Worm (Caenorhabditis elegans) whole organism, L4/young adult: ENCODE measurements around the gene abf-6.

Experiments
- W03F9.2 ChIP-seq: fragments of 150-350 bp; optimal IDR thresholded peaks from 2 replicates; lab custom pipeline; 2014; ENCODE audit warnings: missing biosample characterization, missing genetic modification characterization
- dao-5 ChIP-seq: sonication (generic microtip); optimal IDR thresholded peaks from 2 replicates; lab custom pipeline; 2016; ENCODE audit warnings: missing genotype, missing genetic modification characterization, moderate library complexity, missing compliant biosample characterization
- him-1 ChIP-seq: sonication (generic microtip); optimal IDR thresholded peaks from 2 replicates; lab custom pipeline; 2016; ENCODE audit warnings: missing genotype, missing genetic modification reagents, missing genetic modification characterization, missing compliant biosample characterization

The abf-6 gene

DNA sequence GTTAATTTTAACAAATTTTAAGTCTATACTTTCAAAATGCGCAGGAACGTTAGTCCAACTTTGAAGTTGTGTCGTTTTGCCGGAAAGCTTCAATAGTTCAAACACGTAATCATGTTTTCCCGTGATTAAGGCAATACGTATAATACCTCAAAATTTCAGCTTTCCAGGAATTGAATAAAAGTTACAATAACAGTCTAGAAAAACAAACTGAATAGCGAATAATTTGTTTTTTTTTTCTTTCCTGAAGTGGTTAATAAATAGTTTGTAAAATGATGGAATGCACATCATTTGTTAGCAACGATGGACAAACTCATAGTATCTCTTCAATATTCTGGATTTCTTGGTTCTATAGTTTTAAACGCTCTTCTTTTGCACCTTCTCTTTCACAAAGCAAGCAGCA lies 3.9 kb upstream of the abf-6 start, which contains the start of gene str-123:
Gene str-123, plus strand, starts transcription at position 301 of the 400 bp plus-strand sequence.
- TF ChIP-seq dao-5 (tag; lab: Kevin White, UChicago) (no peak), W03F9.2 (tag; lab: Kevin White, UChicago) (no peak), him-1 (tag; lab: Kevin White, UChicago) (no peak)

DNA sequence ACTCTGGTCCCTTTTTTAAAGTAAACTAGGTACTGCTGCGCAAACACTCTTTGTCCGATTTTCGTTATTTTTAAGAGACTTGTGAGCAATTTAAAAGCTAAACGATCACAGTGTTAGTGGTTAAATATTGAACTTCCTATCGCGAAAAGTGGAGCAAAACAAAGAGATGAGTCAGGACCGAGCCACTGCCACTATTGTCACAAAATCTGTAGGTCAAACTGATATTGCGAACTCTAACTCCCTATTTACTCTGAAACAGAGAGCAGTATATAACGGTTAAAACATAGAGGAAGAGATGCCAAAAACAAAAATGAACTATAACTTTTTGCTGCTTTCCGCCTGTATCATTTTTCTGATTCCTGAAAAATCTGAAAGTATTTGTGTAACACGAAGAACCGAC lies 1.4 kb upstream of the abf-6 start, which contains the start of gene abf-5:
Gene abf-5, plus strand, starts transcription at position 301 of the 400 bp plus-strand sequence.
- no peak for TF ChIP-seq him-1 (tag; lab: Kevin White, UChicago)
- TF ChIP-seq W03F9.2 (tag; lab: Kevin White, UChicago): no peak
- no peak for TF ChIP-seq dao-5 (tag; lab: Kevin White, UChicago)

DNA sequence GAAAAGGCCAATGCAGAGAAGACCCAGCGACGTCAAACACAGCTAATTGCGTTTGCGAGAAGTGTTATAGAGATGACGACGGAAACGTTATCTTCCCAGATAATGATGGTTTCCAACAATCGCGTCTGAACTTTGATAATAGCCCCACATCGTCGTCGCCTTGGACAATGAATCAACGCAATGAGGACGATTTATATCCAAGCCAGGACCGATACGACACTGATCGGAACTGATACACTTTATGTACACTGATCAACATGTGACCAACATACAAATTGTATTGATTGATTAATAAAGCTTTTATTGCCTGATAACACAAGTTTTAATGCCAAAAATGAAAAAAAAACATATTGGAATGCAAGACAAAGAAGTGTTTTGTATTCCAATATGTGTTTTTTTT lies 843 bp upstream of the abf-6 start:
- no peak for TF ChIP-seq dao-5 (tag; lab: Kevin White, UChicago)
- TF ChIP-seq him-1 (tag; lab: Kevin White, UChicago): no peak
- TF ChIP-seq W03F9.2 (tag; lab: Kevin White, UChicago): no peak

DNA sequence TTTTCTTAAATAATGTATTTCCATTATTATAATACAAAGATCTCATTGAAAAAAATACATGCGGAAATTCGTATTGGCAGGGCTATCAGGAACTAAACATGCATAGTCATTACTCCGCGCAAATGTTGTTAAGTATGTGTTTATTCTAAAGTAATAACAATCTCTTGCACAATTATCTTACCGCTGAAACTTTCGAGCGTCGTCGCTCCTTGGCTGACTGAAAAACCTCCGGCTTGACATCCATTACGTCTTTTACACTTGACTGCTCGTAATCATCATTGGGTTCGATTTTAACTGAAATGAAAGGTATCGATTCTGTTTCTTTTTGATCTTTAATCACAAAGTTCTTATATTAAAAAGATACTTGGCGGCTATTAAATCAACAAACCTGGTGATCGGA lies 5.9 kb downstream of the abf-6 start:
- no peak for TF ChIP-seq W03F9.2 (tag; lab: Kevin White, UChicago)
- no peak for TF ChIP-seq him-1 (tag; lab: Kevin White, UChicago)
- TF ChIP-seq dao-5 (tag; lab: Kevin White, UChicago): no peak

DNA sequence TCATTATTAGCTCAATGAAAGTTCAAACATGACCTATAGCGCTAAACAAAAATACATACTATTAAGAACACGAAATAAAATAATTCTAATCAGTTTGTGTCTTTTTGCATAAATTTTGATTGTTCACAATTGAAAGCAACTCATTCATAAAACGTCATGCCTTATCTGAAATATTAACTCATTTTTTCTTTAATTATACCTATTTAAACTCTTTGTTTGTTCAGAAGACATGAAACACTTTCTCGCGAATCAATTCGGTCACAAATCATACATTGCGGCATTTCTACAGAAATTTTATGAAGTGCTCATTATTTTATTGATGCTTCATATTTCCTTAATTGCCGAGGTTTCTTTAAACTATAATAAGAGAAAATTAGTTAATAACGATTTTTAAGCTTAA lies 13.0 kb downstream of the abf-6 start:
- TF ChIP-seq dao-5 (tag; lab: Kevin White, UChicago) (no peak), him-1 (tag; lab: Kevin White, UChicago) (no peak), W03F9.2 (tag; lab: Kevin White, UChicago) (no peak)

DNA sequence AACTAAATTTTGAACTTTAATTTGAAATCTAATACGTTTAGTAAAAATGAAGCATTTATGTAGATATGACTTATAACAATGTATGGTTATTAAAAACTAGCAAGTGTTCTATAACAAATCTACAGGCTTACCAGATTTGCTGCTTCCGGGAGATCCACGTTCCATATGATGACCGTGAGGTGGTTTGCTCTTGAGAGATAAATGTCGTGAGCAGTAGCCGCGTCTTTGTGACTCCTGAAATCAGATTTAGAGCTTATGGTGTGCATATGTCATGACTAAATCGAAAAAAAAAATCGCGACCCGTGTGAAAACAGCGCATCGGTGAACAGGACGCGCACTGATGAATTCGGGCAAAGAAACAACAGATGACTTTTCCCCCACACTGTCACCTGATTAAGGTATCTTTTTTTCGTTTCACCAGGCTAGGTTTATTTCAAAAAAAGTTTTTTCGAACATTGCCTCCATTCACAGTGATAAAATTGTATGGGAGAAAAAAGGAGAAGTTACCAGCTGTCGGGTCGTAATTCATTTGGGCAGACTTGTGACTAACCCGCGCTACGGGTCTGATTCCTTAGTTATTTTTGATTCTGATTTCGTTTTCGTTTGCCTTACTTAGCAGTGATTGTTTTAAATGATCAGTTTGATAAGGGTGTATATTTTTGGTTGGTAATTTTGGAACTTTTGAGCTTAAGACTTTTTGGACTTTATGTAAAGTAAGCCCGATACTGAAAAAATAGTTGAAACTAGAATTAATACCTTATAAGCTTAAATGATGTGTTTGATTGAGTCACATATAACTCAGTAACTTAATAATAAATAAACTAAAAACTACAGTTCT lies 14.4 kb downstream of the abf-6 start, which contains the start of gene nhr-27:
Gene nhr-27, minus strand, starts transcription at position 234 of the 838 bp plus-strand sequence.
- no peak for TF ChIP-seq W03F9.2 (tag; lab: Kevin White, UChicago)
- TF ChIP-seq dao-5 (tag; lab: Kevin White, UChicago): no peak
- TF ChIP-seq him-1 (tag; lab: Kevin White, UChicago): no peak

DNA sequence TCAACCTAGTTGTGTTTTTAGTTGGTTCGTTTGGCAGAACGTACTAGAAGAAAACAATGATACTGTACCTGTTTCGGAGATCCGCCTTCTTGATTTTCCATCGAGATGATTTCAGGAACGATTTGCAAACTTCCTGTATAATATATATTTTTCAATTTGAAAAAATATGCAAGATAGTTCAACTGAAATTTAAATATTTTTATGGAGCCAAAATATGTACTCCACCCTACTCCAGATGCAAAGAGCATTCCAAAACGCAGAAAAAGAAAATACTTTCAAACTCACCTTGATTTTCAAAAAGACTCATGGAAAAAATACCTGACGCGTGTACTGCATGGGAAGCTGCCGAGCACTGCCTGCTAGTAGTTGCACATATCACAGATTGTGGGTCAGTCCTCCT lies 19.6 kb downstream of the abf-6 start, which contains the start of gene gei-3:
Gene gei-3, minus strand, starts transcription at position 101 of the 400 bp plus-strand sequence.
- no peak for TF ChIP-seq him-1 (tag; lab: Kevin White, UChicago)
- no peak for TF ChIP-seq dao-5 (tag; lab: Kevin White, UChicago)
- TF ChIP-seq W03F9.2 (tag; lab: Kevin White, UChicago): no peak

DNA sequence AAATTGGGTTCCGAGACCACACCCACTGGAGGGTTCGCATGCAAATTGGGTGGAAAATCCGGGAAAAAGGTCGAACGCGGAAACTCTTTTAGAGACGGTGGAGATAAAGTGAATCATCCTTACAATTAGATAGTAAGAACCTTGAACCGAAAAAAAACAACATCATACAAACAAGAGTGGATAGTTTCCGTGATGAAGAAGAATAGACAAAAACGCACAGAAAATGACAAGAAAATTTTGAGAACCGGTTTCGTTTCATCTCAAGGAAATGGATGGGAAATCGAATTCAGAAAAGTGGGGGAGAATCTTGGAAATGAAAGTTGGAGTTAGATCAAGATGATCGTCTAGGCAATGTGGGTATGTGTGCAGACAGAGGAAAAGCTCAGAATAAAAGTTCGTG lies 21.4 kb downstream of the abf-6 start:
- TF ChIP-seq dao-5 (tag; lab: Kevin White, UChicago) (no peak), him-1 (tag; lab: Kevin White, UChicago) (no peak)

DNA sequence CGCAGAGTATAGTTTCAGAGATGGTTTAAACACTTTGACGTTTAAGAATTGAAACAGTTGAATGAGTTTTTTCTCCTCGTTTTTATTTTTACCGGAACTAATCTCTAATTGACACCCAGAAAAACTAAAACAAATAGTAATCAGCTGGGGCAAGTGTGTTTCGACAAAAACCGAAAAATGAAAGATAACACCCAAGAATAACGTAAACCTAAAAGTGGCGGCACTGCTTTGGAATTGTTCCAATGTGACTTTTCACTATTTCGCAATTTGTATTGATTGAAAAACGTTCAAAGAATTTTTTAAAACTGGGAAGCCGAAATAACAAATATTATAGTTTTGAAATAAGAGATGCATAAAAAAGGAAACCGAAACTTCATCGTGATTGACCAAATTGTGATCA lies 24.9 kb downstream of the abf-6 start:
- TF ChIP-seq him-1 (tag; lab: Kevin White, UChicago): no peak

DNA sequence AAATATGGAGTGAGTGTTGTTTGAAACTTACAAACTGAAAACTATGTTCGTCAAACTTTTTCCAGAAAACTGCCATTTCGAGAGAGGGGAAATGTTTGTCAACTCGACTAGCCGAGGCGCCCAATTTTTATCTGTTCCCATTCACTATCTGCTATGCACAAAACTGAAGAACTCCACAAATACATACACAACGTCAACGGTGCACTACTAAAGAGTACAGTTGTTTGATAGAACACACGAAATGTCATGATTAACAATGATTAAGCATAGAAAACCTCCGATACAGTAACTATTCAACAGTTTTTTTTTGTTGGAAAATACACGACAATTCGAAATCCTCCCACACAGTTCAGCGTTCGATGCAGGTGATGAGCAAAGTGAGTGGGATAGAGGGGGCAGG lies 25.6 kb downstream of the abf-6 start:
- TF ChIP-seq dao-5 (tag; lab: Kevin White, UChicago): no peak
- TF ChIP-seq him-1 (tag; lab: Kevin White, UChicago): no peak
- TF ChIP-seq W03F9.2 (tag; lab: Kevin White, UChicago): no peak

DNA sequence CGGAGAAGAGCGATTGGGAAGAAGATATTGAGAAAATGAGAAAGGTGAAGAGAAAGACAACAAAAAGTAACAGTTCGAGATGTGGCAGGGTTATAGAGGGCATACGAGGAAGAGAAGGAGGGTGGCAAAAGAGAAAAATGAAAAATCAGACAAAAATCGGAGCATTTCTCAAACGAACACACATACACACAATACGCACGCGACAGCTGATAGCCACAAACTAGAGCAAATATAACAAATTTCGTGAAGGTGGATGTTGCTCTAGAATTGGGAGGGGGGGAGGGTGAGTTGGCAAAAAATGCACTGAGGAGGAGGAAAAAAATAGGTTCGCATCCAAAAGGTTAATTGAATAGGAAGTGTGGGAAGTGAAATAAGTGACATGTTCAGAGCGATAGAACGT lies 31.3 kb downstream of the abf-6 start:
- TF ChIP-seq W03F9.2 (tag; lab: Kevin White, UChicago): no peak
- TF ChIP-seq him-1 (tag; lab: Kevin White, UChicago): no peak
- TF ChIP-seq dao-5 (tag; lab: Kevin White, UChicago): no peak

DNA sequence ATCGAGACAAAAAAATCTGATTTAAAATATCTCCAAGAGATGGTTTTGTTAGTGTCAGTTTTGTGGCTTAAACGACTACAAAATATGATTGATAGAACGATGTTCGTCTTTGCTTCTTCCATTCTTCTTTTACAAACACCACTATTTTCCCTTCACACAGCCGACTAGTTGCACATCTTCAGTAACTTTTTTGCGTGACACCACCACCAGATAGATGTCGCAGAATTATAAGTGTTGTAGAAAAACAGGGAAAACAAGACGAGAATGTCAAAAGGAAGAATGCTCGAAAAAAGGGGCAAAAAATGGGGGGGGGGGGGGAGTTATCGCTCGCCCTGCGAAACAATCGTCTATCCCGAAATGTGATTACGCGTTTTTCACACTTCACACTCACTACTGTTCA lies 32.9 kb downstream of the abf-6 start:
- no peak for TF ChIP-seq him-1 (tag; lab: Kevin White, UChicago)

DNA sequence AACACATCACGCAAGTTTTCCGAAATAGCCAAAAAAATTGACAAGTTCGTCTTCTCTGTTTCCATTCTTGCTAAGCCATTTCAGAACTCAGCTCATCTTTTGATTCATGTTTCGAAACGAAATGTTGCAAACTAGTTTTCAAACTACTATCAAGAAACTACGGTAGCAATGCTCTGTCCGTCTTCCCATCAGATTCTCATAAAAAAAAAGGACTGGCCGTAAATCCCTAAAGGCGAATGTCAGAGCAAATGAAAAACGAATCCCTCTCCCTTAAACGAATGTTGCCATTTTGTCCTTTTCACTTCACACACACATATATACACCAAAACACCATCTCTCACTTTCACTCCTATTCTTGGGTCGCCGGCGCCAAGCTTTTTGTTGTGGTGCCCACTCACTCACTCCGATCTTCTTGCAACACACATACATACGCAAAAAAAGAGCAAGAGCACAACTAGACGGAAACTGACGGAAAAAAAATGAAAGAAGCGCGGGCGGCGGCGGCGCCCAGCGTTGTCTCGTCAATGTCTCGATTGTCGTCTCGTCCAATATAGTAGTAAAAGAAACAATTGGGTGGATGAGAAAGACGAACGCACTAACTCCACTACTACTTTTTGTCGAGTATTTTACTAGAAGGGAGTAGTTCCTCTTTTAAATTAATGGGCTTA lies 34.0 kb downstream of the abf-6 start:
- TF ChIP-seq W03F9.2 (tag; lab: Kevin White, UChicago) (no peak), dao-5 (tag; lab: Kevin White, UChicago) (no peak), him-1 (tag; lab: Kevin White, UChicago) (peak; percentile 25)

DNA sequence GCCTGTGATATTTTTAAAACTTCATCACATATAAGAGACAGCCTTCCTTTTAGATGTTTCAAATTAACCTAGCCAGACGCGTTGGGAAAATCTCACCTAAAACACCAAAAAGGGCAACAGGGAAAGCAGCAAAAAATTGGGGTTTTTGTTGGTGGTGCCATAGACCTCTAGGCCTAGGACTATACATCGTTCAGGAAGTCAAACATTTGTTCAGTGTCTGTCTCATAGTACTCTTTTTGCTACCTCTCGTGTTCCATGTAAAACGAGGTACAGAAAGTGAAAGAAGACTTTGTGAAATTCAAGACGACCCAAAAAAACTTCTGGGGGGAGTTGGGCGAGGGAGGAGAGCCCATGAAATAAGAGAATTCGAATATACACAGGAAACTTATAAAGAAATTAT lies 35.1 kb downstream of the abf-6 start:
- TF ChIP-seq W03F9.2 (tag; lab: Kevin White, UChicago): no peak
- no peak for TF ChIP-seq dao-5 (tag; lab: Kevin White, UChicago)
- no peak for TF ChIP-seq him-1 (tag; lab: Kevin White, UChicago)
